Worm (Caenorhabditis elegans) whole organism, L4 larva: ENCODE data around the gene rme-6.

ENCODE experiments used
- cey-2 ChIP-seq: sonication (generic microtip); optimal IDR thresholded peaks from 3 replicates; lab custom pipeline; 2017; ENCODE audit warnings: missing genetic modification characterization, mild to moderate bottlenecking, missing compliant biosample characterization, antibody characterized with exemption, borderline replicate concordance; ENCODE audit not compliant: insufficient read depth
- egl-43 ChIP-seq: fragments of 200-800 bp; sonication (Bioruptor generic); IDR thresholded peaks from 2 replicates; pipeline ENCODE4 v1.3.6; 2022; ENCODE audit warnings: missing genetic modification reagents, missing genetic modification characterization, missing compliant biosample characterization
- jun-1 ChIP-seq: fragments of 150-350 bp; optimal IDR thresholded peaks from 2 replicates; lab custom pipeline; 2014; ENCODE audit warnings: missing biosample characterization, missing genetic modification reagents, missing genetic modification characterization
- lin-39 ChIP-seq: fragments of 150-350 bp; optimal IDR thresholded peaks from 2 replicates; lab custom pipeline; 2014; ENCODE audit warnings: missing biosample characterization, missing genetic modification reagents, missing genetic modification characterization
- mep-1 ChIP-seq: fragments of 150-350 bp; sonication (generic microtip); optimal IDR thresholded peaks from 3 replicates; lab custom pipeline; 2014; ENCODE audit warnings: missing biosample characterization, missing genetic modification characterization
- nhr-237 ChIP-seq: sonication (generic microtip); optimal IDR thresholded peaks from 2 replicates; lab custom pipeline; 2017; ENCODE audit warnings: missing biosample characterization, missing genetic modification characterization
- nhr-28 ChIP-seq: fragments of 150-350 bp; optimal IDR thresholded peaks from 2 replicates; lab custom pipeline; 2014; ENCODE audit warnings: missing biosample characterization, missing genetic modification characterization
- nhr-41 ChIP-seq: fragments of 200-800 bp; sonication (Bioruptor generic); IDR thresholded peaks from 2 replicates; pipeline ENCODE4 v1.3.6; 2022; ENCODE audit warnings: missing genetic modification reagents, missing genetic modification characterization, missing compliant biosample characterization
- nhr-48 ChIP-seq: sonication (generic microtip); optimal IDR thresholded peaks from 2 replicates; lab custom pipeline; 2016; ENCODE audit warnings: mild to moderate bottlenecking, missing genetic modification characterization, missing compliant biosample characterization
- pha-4 ChIP-seq, 2 experiments: fragments of 150-350 bp in 1 of 2; fragments of 200-800 bp in 1 of 2; sonication (Bioruptor generic) in 1 of 2; IDR thresholded peaks in 1 of 2; optimal IDR thresholded peaks in 1 of 2; 2 replicates each; pipeline versions ENCODE4 v1.3.6 to Lab custom; 2014 to 2022; ENCODE audit warnings: missing genetic modification characterization in 2 of 2, missing genetic modification reagents in 2 of 2, missing biosample characterization in 1 of 2, missing compliant biosample characterization in 1 of 2
- unc-62 ChIP-seq, 3 experiments: fragments of 150-350 bp in 1 of 3; sonication (generic microtip); optimal IDR thresholded peaks in 2 of 3; peaks in 1 of 3; 1 replicate in 1 of 3; 2 replicates in 2 of 3; lab custom pipeline; 2014 to 2017; ENCODE audit warnings: missing biosample characterization in 3 of 3, missing genetic modification characterization in 3 of 3, missing genetic modification reagents in 3 of 3, missing genotype in 1 of 3
- vab-7 ChIP-seq: fragments of 200-800 bp; sonication (Bioruptor generic); IDR thresholded peaks from 2 replicates; pipeline ENCODE4 v1.3.6; 2022; ENCODE audit warnings: missing genetic modification reagents, missing genetic modification characterization, missing compliant biosample characterization
- zag-1 ChIP-seq: fragments of 150-350 bp; optimal IDR thresholded peaks from 2 replicates; lab custom pipeline; 2014; ENCODE audit warnings: missing biosample characterization, missing genetic modification characterization

DNA sequence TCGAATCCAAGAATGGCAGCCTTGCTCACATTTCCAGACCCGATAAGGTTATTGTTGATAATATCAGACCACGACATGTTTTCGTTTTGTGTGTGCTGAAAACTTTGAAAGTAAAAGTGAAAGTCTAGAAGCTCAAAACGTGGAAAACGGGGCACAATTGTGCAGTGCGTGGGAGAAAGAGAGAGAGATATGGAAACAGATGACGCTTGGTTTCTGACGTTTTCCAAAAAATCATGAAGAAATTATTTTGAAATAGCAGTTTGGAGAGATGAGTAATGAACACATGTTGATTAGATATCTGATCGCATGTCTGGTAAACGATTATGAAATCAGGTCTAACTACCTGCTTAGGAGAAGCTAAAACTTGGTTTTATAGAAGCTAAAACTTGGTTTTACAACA, 16.4 kb upstream of the rme-6 start, which contains the start of gene pfn-3:
- TF ChIP-seq pha-4 (GFP tag; IDR thresholded peaks at IDR 0.05; lab: Robert Waterston, UW) = no peak
- TF ChIP-seq pha-4 (tag; optimal IDR thresholded peaks at IDR 0.05; lab: Kevin White, UChicago) = no peak
- TF ChIP-seq nhr-237 (tag; lab: Kevin White, UChicago) = no peak
- TF ChIP-seq vab-7 = no peak
- TF ChIP-seq unc-62 (GFP tag; optimal IDR thresholded peaks at IDR 0.05 in 1 of 2; lab: Kevin White, UChicago) = no peak
- TF ChIP-seq unc-62 (tag; optimal IDR thresholded peaks at IDR 0.05; lab: Kevin White, UChicago) = no peak
- TF ChIP-seq mep-1 (tag; lab: Kevin White, UChicago) = no peak
- TF ChIP-seq jun-1 = no peak
- no peak for TF ChIP-seq egl-43 (GFP tag; lab: Robert Waterston, UW)
- TF ChIP-seq cey-2 (tag; lab: Kevin White, UChicago) = no peak
- TF ChIP-seq nhr-28 (tag; lab: Kevin White, UChicago) = no peak
- TF ChIP-seq lin-39 (tag; lab: Kevin White, UChicago) = no peak
- TF ChIP-seq nhr-48 = no peak
- TF ChIP-seq nhr-41 = no peak
- TF ChIP-seq zag-1 = no peak
